Worm (Caenorhabditis elegans): ENCODE data around the gene fat-2.

ce11 chrIV:13347232-13347715 lies 23.6 kb downstream of the fat-2 start, which contains the start of gene W02A2.9:
- no peak for TF ChIP-seq ama-1 (optimal IDR thresholded peaks at IDR 0.05)
- TF ChIP-seq lin-29 (GFP tag; IDR thresholded peaks at IDR 0.05), result no peak
- no peak for TF ChIP-seq mep-1 (tag; optimal IDR thresholded peaks at IDR 0.05)
- no peak for TF ChIP-seq nhr-41 (GFP tag; IDR thresholded peaks at IDR 0.05)
- no peak for TF ChIP-seq pha-4 (GFP tag; IDR thresholded peaks at IDR 0.05)
- TF ChIP-seq pha-4 (tag; optimal IDR thresholded peaks at IDR 0.05), result no peak

Measured in whole organism, L4 larva.